Fruit fly (Drosophila melanogaster) whole organism, embryonic: Measurements from ENCODE around the gene CG13949.

ENCODE experiments used
- Awh ChIP-seq: fragments of 200-800 bp; sonication (Bioruptor generic); IDR thresholded peaks from 2 replicates; pipeline ENCODE4, ENCODE4 v1.3.6; 2022; ENCODE audit warnings: missing biosample characterization, missing genetic modification characterization
- Bteb2 ChIP-seq: fragments of 200-800 bp; sonication (Bioruptor generic); optimal IDR thresholded peaks from 2 replicates; lab custom pipeline; 2016; ENCODE audit warnings: missing biosample characterization, missing genetic modification characterization
- CG10267 ChIP-seq: fragments of 200-800 bp; sonication (Bioruptor generic); optimal IDR thresholded peaks from 2 replicates; lab custom pipeline; 2018; ENCODE audit warnings: missing biosample characterization, mild to moderate bottlenecking, missing genetic modification characterization, moderate library complexity
- CG10321 ChIP-seq: fragments of 200-800 bp; sonication (Bioruptor generic); IDR thresholded peaks from 2 replicates; pipeline ENCODE4 v1.3.6; 2022; ENCODE audit warnings: missing biosample characterization, missing genetic modification characterization
- CG10959 ChIP-seq: fragments of 200-800 bp; sonication (Bioruptor generic); IDR thresholded peaks from 2 replicates; pipeline ENCODE4 v1.3.6; 2022; ENCODE audit warnings: missing biosample characterization, missing genetic modification characterization
- CG11504 ChIP-seq: fragments of 200-800 bp; sonication (Bioruptor generic); optimal IDR thresholded peaks from 3 replicates; lab custom pipeline; 2019; ENCODE audit warnings: missing biosample characterization, mild to moderate bottlenecking, missing genetic modification characterization, moderate library complexity
- CG12104 ChIP-seq: fragments of 200-800 bp; sonication (Bioruptor generic); optimal IDR thresholded peaks from 3 replicates; lab custom pipeline; 2016; ENCODE audit warnings: missing biosample characterization, missing genetic modification characterization
- CG12942 ChIP-seq: fragments of 200-800 bp; sonication (Bioruptor generic); optimal IDR thresholded peaks from 3 replicates; lab custom pipeline; 2016; ENCODE audit warnings: missing biosample characterization, missing genetic modification characterization
- CG13287 ChIP-seq: fragments of 200-800 bp; sonication (Bioruptor generic); IDR thresholded peaks from 2 replicates; pipeline ENCODE4 v1.3.6; 2022; ENCODE audit warnings: missing biosample characterization, missing genetic modification characterization; ENCODE audit not compliant: partially characterized antibody
- CG14014 ChIP-seq: fragments of 200-800 bp; sonication (Bioruptor generic); IDR thresholded peaks from 2 replicates; pipeline ENCODE4 v1.3.6; 2022; ENCODE audit warnings: missing biosample characterization, missing genetic modification characterization
- CG14441 ChIP-seq: fragments of 200-800 bp; sonication (Bioruptor generic); IDR thresholded peaks from 2 replicates; pipeline ENCODE4 v1.3.6; 2022; ENCODE audit warnings: missing biosample characterization, missing genetic modification characterization
- CG1603 ChIP-seq: fragments of 200-800 bp; sonication (Bioruptor generic); optimal IDR thresholded peaks from 2 replicates; lab custom pipeline; 2019; ENCODE audit warnings: missing biosample characterization, mild to moderate bottlenecking, missing genetic modification characterization, moderate library complexity
- CG18476 ChIP-seq: fragments of 200-800 bp; sonication (Bioruptor generic); optimal IDR thresholded peaks from 2 replicates; lab custom pipeline; 2016; ENCODE audit warnings: missing biosample characterization, mild to moderate bottlenecking, missing genetic modification characterization
- CG30403 ChIP-seq: fragments of 200-800 bp; sonication (Bioruptor generic); optimal IDR thresholded peaks from 3 replicates; lab custom pipeline; 2016; ENCODE audit warnings: missing biosample characterization, missing genetic modification characterization
- CG32532 ChIP-seq: fragments of 200-800 bp; sonication (Bioruptor generic); IDR thresholded peaks from 2 replicates; pipeline ENCODE4 v1.3.6; 2022; ENCODE audit warnings: missing biosample characterization, missing genetic modification characterization
- CG4282 ChIP-seq: fragments of 200-800 bp; sonication (Bioruptor generic); optimal IDR thresholded peaks from 2 replicates; lab custom pipeline; 2016; ENCODE audit warnings: missing biosample characterization, missing genetic modification characterization
- CG4424 ChIP-seq: fragments of 200-800 bp; sonication (Bioruptor generic); optimal IDR thresholded peaks from 3 replicates; lab custom pipeline; 2016; ENCODE audit warnings: missing biosample characterization, missing genetic modification characterization
- CG4854 ChIP-seq: fragments of 200-800 bp; sonication (Bioruptor generic); optimal IDR thresholded peaks from 2 replicates; lab custom pipeline; 2016; ENCODE audit warnings: missing biosample characterization, missing genetic modification characterization, inconsistent platforms
- CG6254 ChIP-seq: fragments of 200-800 bp; sonication (Bioruptor generic); optimal IDR thresholded peaks from 3 replicates; lab custom pipeline; 2017; ENCODE audit warnings: mild to moderate bottlenecking, missing biosample characterization, missing genetic modification reagents, missing genetic modification characterization
- CG6765 ChIP-seq: fragments of 200-800 bp; sonication (Bioruptor generic); optimal IDR thresholded peaks from 3 replicates; lab custom pipeline; 2017; ENCODE audit warnings: missing biosample characterization, mild to moderate bottlenecking, missing genetic modification characterization
- CG8281 ChIP-seq: fragments of 200-800 bp; sonication (Bioruptor generic); optimal IDR thresholded peaks from 2 replicates; lab custom pipeline; 2018; ENCODE audit warnings: missing biosample characterization, mild to moderate bottlenecking, missing genetic modification characterization, moderate library complexity
- CG9437 ChIP-seq: fragments of 200-800 bp; sonication (Bioruptor generic); optimal IDR thresholded peaks from 2 replicates; lab custom pipeline; 2018; ENCODE audit warnings: missing biosample characterization, mild to moderate bottlenecking, missing genetic modification characterization
- CG9797 ChIP-seq: fragments of 200-800 bp; sonication (Bioruptor generic); optimal IDR thresholded peaks from 3 replicates; lab custom pipeline; 2018; ENCODE audit warnings: missing biosample characterization, mild to moderate bottlenecking, missing genetic modification characterization
- Chrac-16 ChIP-seq: fragments of 200-800 bp; sonication (Bioruptor generic); optimal IDR thresholded peaks from 3 replicates; lab custom pipeline; 2016; ENCODE audit warnings: missing biosample characterization, missing genetic modification characterization
- E2f1 ChIP-seq: fragments of 200-800 bp; sonication (Bioruptor generic); IDR thresholded peaks from 2 replicates; pipeline ENCODE4 v1.3.6; 2022; ENCODE audit warnings: missing biosample characterization, missing genetic modification characterization
- Hr51 ChIP-seq, 2 experiments: fragments of 200-800 bp; sonication (Bioruptor generic); optimal IDR thresholded peaks; 2 replicates in 1 of 2; 3 replicates in 1 of 2; lab custom pipeline; 2016 to 2018; ENCODE audit warnings: missing biosample characterization in 2 of 2, missing genetic modification characterization in 2 of 2, mild to moderate bottlenecking in 1 of 2, moderate library complexity in 1 of 2
- NFAT ChIP-seq: fragments of 200-800 bp; sonication (Bioruptor generic); IDR thresholded peaks from 2 replicates; pipeline ENCODE4 v1.3.6; 2022; ENCODE audit warnings: missing biosample characterization, missing genetic modification characterization
- Ravus ChIP-seq: fragments of 200-800 bp; sonication (Bioruptor generic); IDR thresholded peaks from 2 replicates; pipeline ENCODE4 v1.3.6; 2022; ENCODE audit warnings: missing biosample characterization, missing genetic modification characterization
- Six4 ChIP-seq: fragments of 200-800 bp; sonication (Bioruptor generic); optimal IDR thresholded peaks from 2 replicates; lab custom pipeline; 2016; ENCODE audit warnings: missing biosample characterization, missing genetic modification characterization
- Spps ChIP-seq: fragments of 200-800 bp; sonication (Bioruptor generic); optimal IDR thresholded peaks from 2 replicates; lab custom pipeline; 2018; ENCODE audit warnings: missing biosample characterization, mild to moderate bottlenecking, missing genetic modification characterization
- Trl ChIP-seq, 3 experiments: fragments of >200 bp in 2 of 3; fragments of 200-800 bp in 1 of 3; sonication (Bioruptor generic) in 1 of 3; optimal IDR thresholded peaks; 2 replicates in 1 of 3; 3 replicates in 2 of 3; lab custom pipeline; 2016 to 2017; ENCODE audit warnings: missing biosample characterization in 1 of 3, missing genetic modification characterization in 1 of 3
- bab2 ChIP-seq: fragments of 200-800 bp; sonication (Bioruptor generic); optimal IDR thresholded peaks from 2 replicates; lab custom pipeline; 2016; ENCODE audit warnings: missing biosample characterization, missing genetic modification characterization
- da ChIP-seq: fragments of 200-800 bp; sonication (Bioruptor generic); optimal IDR thresholded peaks from 2 replicates; lab custom pipeline; 2016; ENCODE audit warnings: missing biosample characterization, missing genetic modification characterization
- dati ChIP-seq: fragments of 200-800 bp; sonication (Bioruptor generic); IDR thresholded peaks from 2 replicates; pipeline ENCODE4 v1.3.6; 2022; ENCODE audit warnings: missing biosample characterization, missing genetic modification characterization
- dmrt99B ChIP-seq: fragments of 200-800 bp; sonication (Bioruptor generic); optimal IDR thresholded peaks from 2 replicates; lab custom pipeline; 2018; ENCODE audit warnings: missing biosample characterization, mild to moderate bottlenecking, missing genetic modification characterization, moderate library complexity
- inv ChIP-seq: fragments of 200-800 bp; sonication (Bioruptor generic); IDR thresholded peaks from 2 replicates; pipeline ENCODE4 v1.3.6; 2022; ENCODE audit warnings: missing biosample characterization, missing genetic modification characterization; ENCODE audit not compliant: partially characterized antibody
- ken ChIP-seq: fragments of 200-800 bp; sonication (Bioruptor generic); IDR thresholded peaks from 3 replicates; pipeline ENCODE4 v1.3.6; 2022; ENCODE audit warnings: missing biosample characterization, missing genetic modification characterization
- lbe ChIP-seq: fragments of 200-800 bp; sonication (Bioruptor generic); optimal IDR thresholded peaks from 2 replicates; lab custom pipeline; 2016; ENCODE audit warnings: missing biosample characterization, mild to moderate bottlenecking, missing genetic modification characterization
- lov ChIP-seq, 2 experiments: fragments of 200-800 bp in 1 of 2; fragments of >200 bp in 1 of 2; sonication (Bioruptor generic) in 1 of 2; IDR thresholded peaks in 1 of 2; optimal IDR thresholded peaks in 1 of 2; 2 replicates in 1 of 2; 3 replicates in 1 of 2; pipeline versions ENCODE4 v1.3.6 to Lab custom; 2017 to 2022; ENCODE audit warnings: missing biosample characterization in 1 of 2, missing genetic modification characterization in 1 of 2
- mam ChIP-seq: fragments of 200-800 bp; sonication (Bioruptor generic); optimal IDR thresholded peaks from 3 replicates; lab custom pipeline; 2016; ENCODE audit warnings: missing biosample characterization, missing genetic modification characterization
- mirr ChIP-seq: fragments of 200-800 bp; sonication (Bioruptor generic); optimal IDR thresholded peaks from 3 replicates; lab custom pipeline; 2018; ENCODE audit warnings: missing biosample characterization, mild to moderate bottlenecking, missing genetic modification characterization
- nom ChIP-seq: fragments of 200-800 bp; sonication (Bioruptor generic); optimal IDR thresholded peaks from 2 replicates; lab custom pipeline; 2017; ENCODE audit warnings: missing biosample characterization, missing genetic modification characterization, mild to moderate bottlenecking, moderate library complexity, missing genetic modification reagents
- p53 ChIP-seq: fragments of 200-800 bp; sonication (Bioruptor generic); optimal IDR thresholded peaks from 2 replicates; lab custom pipeline; 2016; ENCODE audit warnings: missing biosample characterization, missing genetic modification characterization
- run ChIP-seq: fragments of 200-800 bp; sonication (Bioruptor generic); optimal IDR thresholded peaks from 3 replicates; lab custom pipeline; 2018; ENCODE audit warnings: missing biosample characterization, mild to moderate bottlenecking, missing genetic modification characterization
- sd ChIP-seq: fragments of 200-800 bp; sonication (Bioruptor generic); optimal IDR thresholded peaks from 3 replicates; lab custom pipeline; 2018; ENCODE audit warnings: missing biosample characterization, mild to moderate bottlenecking, missing genetic modification characterization, moderate library complexity
- tap ChIP-seq: fragments of 200-800 bp; optimal IDR thresholded peaks from 3 replicates; lab custom pipeline; 2019; ENCODE audit warnings: missing biosample characterization, mild to moderate bottlenecking, missing genetic modification characterization, moderate library complexity
- unc-4 ChIP-seq: fragments of 200-800 bp; sonication (Bioruptor generic); IDR thresholded peaks from 2 replicates; pipeline ENCODE4 v1.3.6; 2022; ENCODE audit warnings: missing biosample characterization, missing genetic modification characterization; ENCODE audit not compliant: partially characterized antibody
- vnd ChIP-seq: fragments of 200-800 bp; sonication (Bioruptor generic); IDR thresholded peaks from 3 replicates; pipeline ENCODE4 v1.3.6; 2022; ENCODE audit warnings: missing biosample characterization, missing genetic modification characterization; ENCODE audit not compliant: partially characterized antibody
- yki ChIP-seq: fragments of >200 bp; optimal IDR thresholded peaks from 3 replicates; lab custom pipeline; 2018
- z ChIP-seq: fragments of 200-800 bp; sonication (Bioruptor generic); IDR thresholded peaks from 3 replicates; pipeline ENCODE4 v1.3.6; 2022; ENCODE audit warnings: missing biosample characterization, missing genetic modification characterization
- zfh2 ChIP-seq: fragments of 200-800 bp; sonication (Bioruptor generic); optimal IDR thresholded peaks from 2 replicates; lab custom pipeline; 2016; ENCODE audit warnings: missing biosample characterization, missing genetic modification characterization

The CG13949 gene

DNA sequence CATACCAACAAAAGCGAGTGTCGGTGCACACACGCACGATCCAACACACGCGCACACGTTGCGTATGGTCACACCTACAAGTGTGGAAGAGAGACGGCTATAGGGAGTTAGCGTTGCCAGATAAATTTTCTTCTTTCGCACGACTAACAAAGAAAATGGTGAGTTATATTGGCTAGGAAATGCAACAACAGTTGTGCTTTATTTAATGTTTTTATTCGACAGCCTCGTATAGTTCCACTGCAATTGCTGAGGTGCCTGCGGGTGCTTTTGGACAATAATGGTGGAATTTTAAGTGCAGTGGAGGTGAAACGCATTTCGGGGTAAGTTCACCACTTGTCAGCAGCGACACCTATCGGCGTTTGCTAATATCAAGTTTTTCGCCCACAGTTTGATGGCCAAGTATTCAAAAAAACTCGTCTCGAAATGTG is 16.3 kb downstream of the CG13949 start:
- TF ChIP-seq run (tag; lab: Kevin White, UChicago) (no peak), Bteb2 (no peak), ken (GFP tag; lab: Robert Waterston, UW) (no peak), Trl (optimal IDR thresholded peaks at IDR 0.05; lab: Kevin White, UChicago) (no peak), Trl (GFP tag; optimal IDR thresholded peaks at IDR 0.05; lab: Kevin White, UChicago) (no peak), nom (GFP tag; lab: Kevin White, UChicago) (no peak), CG1603 (tag; lab: Kevin White, UChicago) (peak; percentile 56), z (GFP tag; lab: Robert Waterston, UW) (no peak), mam (GFP tag; lab: Kevin White, UChicago) (no peak), lbe (GFP tag; lab: Kevin White, UChicago) (no peak), vnd (GFP tag; lab: Robert Waterston, UW) (no peak), Spps (tag; lab: Kevin White, UChicago) (no peak), Ravus (GFP tag; lab: Robert Waterston, UW) (no peak), CG13287 (GFP tag; lab: Robert Waterston, UW) (no peak), CG6765 (GFP tag; lab: Kevin White, UChicago) (no peak), yki (lab: Kevin White, UChicago) (no peak), CG14014 (GFP tag; lab: Robert Waterston, UW) (no peak), CG12104 (peak; percentile 34), unc-4 (GFP tag; lab: Robert Waterston, UW) (no peak), CG18476 (GFP tag; lab: Kevin White, UChicago) (no peak), Six4 (GFP tag; lab: Kevin White, UChicago) (no peak), CG9437 (no peak), zfh2 (GFP tag; lab: Kevin White, UChicago) (no peak), NFAT (GFP tag; lab: Robert Waterston, UW) (peak; percentile 51; the same call in 1 of the 2 replicates), CG4854 (GFP tag; lab: Kevin White, UChicago) (no peak), CG10321 (peak; percentile 87), Awh (GFP tag; lab: Robert Waterston, UW) (no peak), bab2 (GFP tag; lab: Kevin White, UChicago) (peak; percentile 7), mirr (GFP tag; lab: Kevin White, UChicago) (peak; percentile 20), CG12942 (GFP tag; lab: Kevin White, UChicago) (no peak), dmrt99B (tag; lab: Kevin White, UChicago) (no peak), CG8281 (tag; lab: Kevin White, UChicago) (no peak), CG10959 (GFP tag; lab: Robert Waterston, UW) (no peak), CG10267 (tag; lab: Kevin White, UChicago) (peak; percentile 12), dati (no peak), lov (optimal IDR thresholded peaks at IDR 0.05; lab: Kevin White, UChicago) (no peak), lov (GFP tag; IDR thresholded peaks at IDR 0.05; lab: Robert Waterston, UW) (no peak), CG4282 (no peak), CG4424 (GFP tag; lab: Kevin White, UChicago) (no peak), tap (tag; lab: Kevin White, UChicago) (no peak), inv (GFP tag; lab: Robert Waterston, UW) (no peak; the same call in 1 of the 2 replicates), sd (tag; lab: Kevin White, UChicago) (peak; percentile 68), p53 (GFP tag; lab: Kevin White, UChicago) (peak; percentile 54), E2f1 (GFP tag; lab: Robert Waterston, UW) (no peak), CG6254 (GFP tag; lab: Kevin White, UChicago) (no peak), CG11504 (tag; lab: Kevin White, UChicago) (no peak), da (GFP tag; lab: Kevin White, UChicago) (no peak), Chrac-16 (GFP tag; lab: Kevin White, UChicago) (no peak), CG32532 (GFP tag; lab: Robert Waterston, UW) (peak; percentile 48; the same call in 1 of the 2 replicates), CG14441 (GFP tag; lab: Robert Waterston, UW) (no peak), CG9797 (peak; percentile 76), Hr51 (GFP tag; optimal IDR thresholded peaks at IDR 0.05; lab: Kevin White, UChicago) (no peak), CG30403 (GFP tag; lab: Kevin White, UChicago) (no peak)
